Fruit fly (Drosophila melanogaster) S2 (cell line): ENCODE measurements around the gene BI-1.

Experiments
- CG8478 ChIP-seq: fragments of >200 bp; optimal IDR thresholded peaks from 2 replicates; lab custom pipeline; 2018
- CTCF ChIP-seq, 2 experiments: fragments of >200 bp; optimal IDR thresholded peaks; 2 replicates each; lab custom pipeline; 2018

dm6 chr3L:8338921-8339320 is 30.2 kb upstream of the BI-1 start, which contains the start of gene Pex2:
- no peak for TF ChIP-seq CTCF (optimal IDR thresholded peaks at IDR 0.05; lab: Kevin White, UChicago)
- no peak for TF ChIP-seq CG8478 (lab: Kevin White, UChicago)
